Worm (Caenorhabditis elegans): Measurements from ENCODE around the gene rmd-6.
"Not testable (repeated sequence)": the region's sequence is repeated elsewhere in the genome, so short reads cannot be mapped to it uniquely, and the experiment has no call there.

The rmd-6 gene

ce11 chrIV:5068541-5068940 lies at the start of gene rmd-6, which contains the start of gene R13H9.6:
Gene rmd-6 (plus strand): TSS chrIV:5068845.
Gene R13H9.6 (minus strand): TSS chrIV:5068641.
- TF ChIP-seq fos-1 (tag; optimal IDR thresholded peaks at IDR 0.05); sox-4 (tag; optimal IDR thresholded peaks at IDR 0.05); fkh-10 (GFP tag; optimal IDR thresholded peaks at IDR 0.05): not testable (repeated sequence)

- TF ChIP-seq pag-3 (tag; optimal IDR thresholded peaks at IDR 0.05; ENCODE audit: borderline replicate concordance, insufficient read depth) (no peak), tlp-1 (tag; optimal IDR thresholded peaks at IDR 0.05) (no peak), Y116A8C.19 (tag; optimal IDR thresholded peaks at IDR 0.05; ENCODE audit: borderline replicate concordance) (no peak), aly-2 (tag; optimal IDR thresholded peaks at IDR 0.05) (no peak)
Measured at ce11 chrIV:5020533-5020932, 48.1 kb upstream of the rmd-6 start, which contains the start of gene T28H11.8. Gene T28H11.8 (minus strand): TSS chrIV:5020633.

ce11 chrIV:5025646-5026045 lies 43.0 kb upstream of the rmd-6 start, which contains the start of gene C09B9.85:
Gene C09B9.85 (minus strand): TSS chrIV:5025746.
- TF ChIP-seq egl-13 (tag; optimal IDR thresholded peaks at IDR 0.05) (no peak), nhr-20 (tag; optimal IDR thresholded peaks at IDR 0.05) (no peak), nhr-77 (tag; optimal IDR thresholded peaks at IDR 0.05) (no peak), nhr-12 (tag; optimal IDR thresholded peaks at IDR 0.05) (no peak), lsy-2 (tag; optimal IDR thresholded peaks at IDR 0.05) (no peak), hpl-2 (GFP tag; optimal IDR thresholded peaks at IDR 0.05) (no peak), pqm-1 (tag; optimal IDR thresholded peaks at IDR 0.05) (no peak), ztf-11 (tag; optimal IDR thresholded peaks at IDR 0.05) (no peak), unc-30 (tag; optimal IDR thresholded peaks at IDR 0.05) (no peak), mep-1 (tag; optimal IDR thresholded peaks at IDR 0.05) (no peak), rnt-1 (tag; optimal IDR thresholded peaks at IDR 0.05) (no peak), zag-1 (tag; optimal IDR thresholded peaks at IDR 0.05) (no peak), ces-1 (GFP tag; optimal IDR thresholded peaks at IDR 0.05) (no peak), Y116A8C.19 (tag; optimal IDR thresholded peaks at IDR 0.05; ENCODE audit: borderline replicate concordance) (no peak), alr-1 (tag; optimal IDR thresholded peaks at IDR 0.05; ENCODE audit: borderline replicate concordance) (no peak)

- TF ChIP-seq tbx-2 (tag; optimal IDR thresholded peaks at IDR 0.05) = no peak
- TF ChIP-seq tlp-1 (tag; optimal IDR thresholded peaks at IDR 0.05) = no peak
- TF ChIP-seq jun-1 (tag; optimal IDR thresholded peaks at IDR 0.05) = no peak
- no peak for TF ChIP-seq nhr-12 (tag; optimal IDR thresholded peaks at IDR 0.05)
- TF ChIP-seq dpl-1 (GFP tag; optimal IDR thresholded peaks at IDR 0.05) = no peak
- no peak for TF ChIP-seq vab-15 (tag; optimal IDR thresholded peaks at IDR 0.05)
- no peak for TF ChIP-seq pag-3 (tag; optimal IDR thresholded peaks at IDR 0.05; ENCODE audit: borderline replicate concordance, insufficient read depth)
- no peak for TF ChIP-seq fkh-8 (tag; optimal IDR thresholded peaks at IDR 0.05)
- no peak for TF ChIP-seq mep-1 (tag; optimal IDR thresholded peaks at IDR 0.05)
Measured at ce11 chrIV:5028978-5029377, 39.7 kb upstream of the rmd-6 start, which contains the start of the genes best-6 and C09B9.2. Gene best-6 (minus strand): TSS chrIV:5029078. Gene C09B9.2 (plus strand): TSS chrIV:5029291.

- no peak for TF ChIP-seq lin-14 (GFP tag; optimal IDR thresholded peaks at IDR 0.05)
- no peak for TF ChIP-seq fkh-8 (tag; optimal IDR thresholded peaks at IDR 0.05)
- TF ChIP-seq pag-3 (tag; optimal IDR thresholded peaks at IDR 0.05; ENCODE audit: borderline replicate concordance, insufficient read depth) = no peak
- TF ChIP-seq ztf-11 (tag; optimal IDR thresholded peaks at IDR 0.05) = no peak
- no peak for TF ChIP-seq blmp-1 (tag; optimal IDR thresholded peaks at IDR 0.05)
- TF ChIP-seq mep-1 (tag; optimal IDR thresholded peaks at IDR 0.05) = no peak
- no peak for TF ChIP-seq ets-5 (GFP tag; IDR thresholded peaks at IDR 0.05)
- no peak for TF ChIP-seq unc-130 (tag; optimal IDR thresholded peaks at IDR 0.05)
- TF ChIP-seq elt-3 (tag; optimal IDR thresholded peaks at IDR 0.05) = no peak
- no peak for TF ChIP-seq ceh-8 (GFP tag; optimal IDR thresholded peaks at IDR 0.05)
- no peak for TF ChIP-seq egl-27 (tag; optimal IDR thresholded peaks at IDR 0.05)
- no peak for TF ChIP-seq unc-86 (tag; optimal IDR thresholded peaks at IDR 0.05)
Measured at ce11 chrIV:5031346-5031745, 37.3 kb upstream of the rmd-6 start.
